Worm (Caenorhabditis elegans) whole organism, L3 larva: Measurements from ENCODE around the gene C27B7.5.

Source experiments
- elt-2 ChIP-seq: sonication (generic microtip); optimal IDR thresholded peaks from 2 replicates; lab custom pipeline; 2016; ENCODE audit warnings: missing genetic modification reagents, mild to moderate bottlenecking, missing genetic modification characterization, missing compliant biosample characterization
- mdl-1 ChIP-seq: fragments of 150-350 bp; optimal IDR thresholded peaks from 2 replicates; lab custom pipeline; 2014; ENCODE audit warnings: missing biosample characterization, missing genetic modification characterization
- pha-4 ChIP-seq: fragments of 150-350 bp; optimal IDR thresholded peaks from 2 replicates; lab custom pipeline; 2014; ENCODE audit warnings: missing biosample characterization, missing genetic modification reagents, missing genetic modification characterization

Gene C27B7.5

ce11 chrIV:8951953-8952567 lies 50.6 kb downstream of the C27B7.5 start:
- no peak for TF ChIP-seq mdl-1 (tag; lab: Kevin White, UChicago)
- peak; percentile 22 for TF ChIP-seq pha-4 (tag; lab: Kevin White, UChicago)
- TF ChIP-seq elt-2 (tag; lab: Kevin White, UChicago): peak; percentile 45
